Fruit fly (Drosophila melanogaster): ENCODE results near the gene CG11837.
A peak's percentile ranks its signal among the peaks of the same experiment; 100 is the strongest.

Gene CG11837

dm6 chr3R:29064682-29065100 lies 15.4 kb downstream of the CG11837 start (continued):
- no peak for TF ChIP-seq CG2889 (GFP tag; IDR thresholded peaks at IDR 0.05)
- no peak for TF ChIP-seq sob (GFP tag; IDR thresholded peaks at IDR 0.05)
- peak; percentile 4 for TF ChIP-seq odd (GFP tag; optimal IDR thresholded peaks at IDR 0.05)
- TF ChIP-seq gsb (GFP tag; IDR thresholded peaks at IDR 0.05), result no peak
- no peak for TF ChIP-seq zfh2 (GFP tag; optimal IDR thresholded peaks at IDR 0.05)
- TF ChIP-seq aop (GFP tag; IDR thresholded peaks at IDR 0.05), result no peak
- peak; percentile 12 for TF ChIP-seq CG15479 (GFP tag; optimal IDR thresholded peaks at IDR 0.05)
- TF ChIP-seq CG32767 (GFP tag; IDR thresholded peaks at IDR 0.05), result no peak
- no peak for TF ChIP-seq tgo (GFP tag; IDR thresholded peaks at IDR 0.05)
- peak in 1 of 2 experiments; percentile 18 for TF ChIP-seq bsh (GFP tag; optimal IDR thresholded peaks at IDR 0.05)
- no peak for TF ChIP-seq CG11093 (GFP tag; IDR thresholded peaks at IDR 0.05)
- no peak for TF ChIP-seq CG9876 (GFP tag; optimal IDR thresholded peaks at IDR 0.05)
- TF ChIP-seq CG8944 (GFP tag; optimal IDR thresholded peaks at IDR 0.05), result no peak
- no peak for TF ChIP-seq NC2β (GFP tag; optimal IDR thresholded peaks at IDR 0.05)
- no peak for TF ChIP-seq CG8359 (GFP tag; optimal IDR thresholded peaks at IDR 0.05; ENCODE audit: borderline replicate concordance)
- TF ChIP-seq dpn (GFP tag; optimal IDR thresholded peaks at IDR 0.05), result peak in 1 of 2 experiments; percentile 9
- TF ChIP-seq Scr (GFP tag; IDR thresholded peaks at IDR 0.05; ENCODE audit: partially characterized antibody), result no peak
- no peak for TF ChIP-seq Dfd (GFP tag; optimal IDR thresholded peaks at IDR 0.05)
- TF ChIP-seq disco-r (GFP tag; optimal IDR thresholded peaks at IDR 0.05), result no peak
- no peak for TF ChIP-seq croc (GFP tag; conservative IDR thresholded peaks at IDR 0.05)
- no peak for TF ChIP-seq CG14710 (tag; optimal IDR thresholded peaks at IDR 0.05)
- TF ChIP-seq NfI (GFP tag; optimal IDR thresholded peaks at IDR 0.05), result peak; percentile 3
- TF ChIP-seq CG10274 (GFP tag; optimal IDR thresholded peaks at IDR 0.05), result no peak
- peak; percentile 5 for TF ChIP-seq CG15269 (tag; optimal IDR thresholded peaks at IDR 0.05)
- TF ChIP-seq dmrt99B (tag; optimal IDR thresholded peaks at IDR 0.05), result no peak
- TF ChIP-seq NFAT (GFP tag; IDR thresholded peaks at IDR 0.05), result no peak
- TF ChIP-seq CG9609 (GFP tag; optimal IDR thresholded peaks at IDR 0.05), result no peak
- TF ChIP-seq vnd (GFP tag; IDR thresholded peaks at IDR 0.05; ENCODE audit: partially characterized antibody), result no peak
- TF ChIP-seq Chrac-16 (GFP tag; optimal IDR thresholded peaks at IDR 0.05), result no peak
- TF ChIP-seq CG5245 (GFP tag; optimal IDR thresholded peaks at IDR 0.05), result peak; percentile 2
- TF ChIP-seq sqz (GFP tag; optimal IDR thresholded peaks at IDR 0.05), result no peak
- TF ChIP-seq en (GFP tag; optimal IDR thresholded peaks at IDR 0.05), result no peak
- no peak for TF ChIP-seq crp (GFP tag; optimal IDR thresholded peaks at IDR 0.05)
- TF ChIP-seq az2 (GFP tag; optimal IDR thresholded peaks at IDR 0.05), result no peak
- no peak for TF ChIP-seq Optix (GFP tag; IDR thresholded peaks at IDR 0.05)
- no peak for TF ChIP-seq tll (GFP tag; optimal IDR thresholded peaks at IDR 0.05)
- TF ChIP-seq al (GFP tag; IDR thresholded peaks at IDR 0.05), result no peak
- no peak for TF ChIP-seq CG11723 (GFP tag; optimal IDR thresholded peaks at IDR 0.05)
- no peak for TF ChIP-seq gsb-n (tag; optimal IDR thresholded peaks at IDR 0.05)
- no peak for TF ChIP-seq CG10267 (tag; optimal IDR thresholded peaks at IDR 0.05)
- no peak for TF ChIP-seq scrt (GFP tag; optimal IDR thresholded peaks at IDR 0.05)
- no peak for TF ChIP-seq luna (GFP tag; optimal IDR thresholded peaks at IDR 0.05)
- TF ChIP-seq phol (tag; optimal IDR thresholded peaks at IDR 0.05), result peak; percentile 10
- no peak for TF ChIP-seq Dbx (GFP tag; IDR thresholded peaks at IDR 0.05)
- no peak for TF ChIP-seq CG2199 (GFP tag; IDR thresholded peaks at IDR 0.05)
- no peak for TF ChIP-seq Ptx1 (GFP tag; IDR thresholded peaks at IDR 0.05)
- TF ChIP-seq zfh1 (GFP tag; IDR thresholded peaks at IDR 0.05), result no peak
- peak; percentile 4 for TF ChIP-seq CG13424 (tag; optimal IDR thresholded peaks at IDR 0.05)
- TF ChIP-seq CG1603 (tag; optimal IDR thresholded peaks at IDR 0.05), result peak; percentile 8
- TF ChIP-seq CG8765 (GFP tag; IDR thresholded peaks at IDR 0.05), result no peak
- no peak for TF ChIP-seq CG42726 (GFP tag; IDR thresholded peaks at IDR 0.05; ENCODE audit: partially characterized antibody)

Data from whole organism, embryonic.